Worm (Caenorhabditis elegans) whole organism, young adult: ENCODE results near the gene clec-166.

Experiments
- ceh-100 ChIP-seq: fragments of 200-800 bp; sonication (Bioruptor generic); IDR thresholded peaks from 2 replicates; pipeline ENCODE4 v1.3.6; 2022; ENCODE audit warnings: missing genetic modification reagents, missing genetic modification characterization, missing compliant biosample characterization
- hlh-12 ChIP-seq: sonication (generic microtip); optimal IDR thresholded peaks from 2 replicates; lab custom pipeline; 2016; ENCODE audit warnings: missing genetic modification characterization, missing compliant biosample characterization
- hlh-26 ChIP-seq: fragments of 200-800 bp; sonication (Bioruptor generic); conservative IDR thresholded peaks from 2 replicates; pipeline ENCODE4 v1.3.6; 2022; ENCODE audit warnings: missing genetic modification reagents, missing genetic modification characterization, missing compliant biosample characterization

- TF ChIP-seq ceh-100 (GFP tag; lab: Robert Waterston, UW), result no peak
- TF ChIP-seq hlh-12, result no peak
- TF ChIP-seq hlh-26 (GFP tag; lab: Robert Waterston, UW), result no peak
Measured at ce11 chrIV:1275910-1276309, 24.8 kb upstream of the clec-166 start.
